Fruit fly (Drosophila melanogaster) whole organism, pupa: ENCODE results near the gene CG1943.

Experiments used
- CG14655 ChIP-seq: fragments of 200-800 bp; sonication (Bioruptor generic); optimal IDR thresholded peaks from 3 replicates; lab custom pipeline; 2017; ENCODE audit warnings: mild to moderate bottlenecking, missing biosample characterization, missing genetic modification reagents, missing genetic modification characterization
- CG15710 ChIP-seq: fragments of 200-800 bp; sonication (Bioruptor generic); optimal IDR thresholded peaks from 2 replicates; lab custom pipeline; 2018; ENCODE audit warnings: missing biosample characterization, mild to moderate bottlenecking, missing genetic modification characterization, moderate library complexity
- CG32121 ChIP-seq: fragments of 200-800 bp; sonication (Bioruptor generic); IDR thresholded peaks from 2 replicates; pipeline ENCODE4 v1.3.6; 2022; ENCODE audit warnings: missing biosample characterization, missing genetic modification characterization
- CG34367 ChIP-seq: fragments of 200-800 bp; sonication (Bioruptor generic); optimal IDR thresholded peaks from 2 replicates; lab custom pipeline; 2018; ENCODE audit warnings: missing biosample characterization, mild to moderate bottlenecking, missing genetic modification characterization
- CG4496 ChIP-seq: fragments of 200-800 bp; sonication (Bioruptor generic); IDR thresholded peaks from 3 replicates; pipeline ENCODE4 v1.3.6; 2022; ENCODE audit warnings: missing biosample characterization, missing genetic modification characterization
- CG8301 ChIP-seq: fragments of 200-800 bp; sonication (Bioruptor generic); optimal IDR thresholded peaks from 2 replicates; lab custom pipeline; 2018; ENCODE audit warnings: missing biosample characterization, mild to moderate bottlenecking, missing genetic modification characterization
- CG9948 ChIP-seq: fragments of 200-800 bp; sonication (Bioruptor generic); optimal IDR thresholded peaks from 2 replicates; lab custom pipeline; 2018; ENCODE audit warnings: missing biosample characterization, mild to moderate bottlenecking, missing genetic modification characterization, moderate library complexity
- D1 ChIP-seq: fragments of 200-800 bp; sonication (Bioruptor generic); optimal IDR thresholded peaks from 2 replicates; lab custom pipeline; 2018; ENCODE audit warnings: missing biosample characterization, mild to moderate bottlenecking, missing genetic modification characterization, moderate library complexity
- EcR ChIP-seq: fragments of 200-800 bp; sonication (Bioruptor generic); optimal IDR thresholded peaks from 3 replicates; lab custom pipeline; 2019; ENCODE audit warnings: missing biosample characterization, missing genetic modification characterization, mild to moderate bottlenecking, moderate library complexity, missing genetic modification reagents
- Ets98B ChIP-seq: fragments of 200-800 bp; sonication (Bioruptor generic); IDR thresholded peaks from 2 replicates; pipeline ENCODE4 v1.3.6; 2022; ENCODE audit warnings: missing biosample characterization, missing genetic modification characterization
- Pif1A ChIP-seq: fragments of 200-800 bp; sonication (Bioruptor generic); optimal IDR thresholded peaks from 3 replicates; lab custom pipeline; 2016; ENCODE audit warnings: missing biosample characterization, missing genetic modification characterization
- Snoo ChIP-seq: fragments of 200-800 bp; sonication (Bioruptor generic); optimal IDR thresholded peaks from 3 replicates; lab custom pipeline; 2017; ENCODE audit warnings: missing biosample characterization, mild to moderate bottlenecking, missing genetic modification characterization, inconsistent platforms
- gl ChIP-seq: fragments of 200-800 bp; sonication (Bioruptor generic); optimal IDR thresholded peaks from 2 replicates; lab custom pipeline; 2018; ENCODE audit warnings: missing biosample characterization, mild to moderate bottlenecking, missing genetic modification characterization
- rn ChIP-seq: fragments of 200-800 bp; sonication (Bioruptor generic); IDR thresholded peaks from 2 replicates; pipeline ENCODE4 v1.3.6; 2022; ENCODE audit warnings: missing biosample characterization, missing genetic modification characterization

DNA sequence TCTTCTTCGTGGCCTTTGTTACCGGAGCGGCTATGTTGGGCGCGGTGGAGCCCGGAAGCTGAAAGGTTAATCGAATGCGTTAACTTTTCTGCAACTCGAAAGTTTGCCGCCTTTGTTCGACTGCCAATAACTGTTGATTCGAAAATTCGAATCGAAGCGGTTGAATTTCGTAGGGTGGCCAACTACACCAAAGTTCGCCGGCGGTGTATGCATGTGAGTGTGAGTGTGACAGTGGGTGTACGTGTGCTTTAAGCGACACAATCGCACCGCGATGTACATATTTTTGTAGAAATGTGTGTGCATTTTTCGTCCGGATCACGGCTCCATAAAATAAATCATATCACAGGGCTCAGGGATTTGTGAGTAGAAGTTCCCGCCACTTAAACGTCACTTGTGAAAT, 10.8 kb downstream of the CG1943 start:
- no peak for TF ChIP-seq Pif1A (GFP tag; lab: Kevin White, UChicago)
- TF ChIP-seq Ets98B (GFP tag; lab: Robert Waterston, UW) = no peak
- no peak for TF ChIP-seq CG4496
- TF ChIP-seq D1 (tag; lab: Kevin White, UChicago) = no peak
- no peak for TF ChIP-seq CG8301 (tag; lab: Kevin White, UChicago)
- TF ChIP-seq rn = no peak
- no peak for TF ChIP-seq CG32121 (GFP tag; lab: Robert Waterston, UW)
- no peak for TF ChIP-seq Snoo (tag; lab: Kevin White, UChicago)
- TF ChIP-seq EcR (GFP tag; lab: Kevin White, UChicago) = no peak
- no peak for TF ChIP-seq CG34367 (tag; lab: Kevin White, UChicago)
- TF ChIP-seq gl (tag; lab: Kevin White, UChicago) = no peak
- no peak for TF ChIP-seq CG9948 (tag; lab: Kevin White, UChicago)
- TF ChIP-seq CG15710 (tag; lab: Kevin White, UChicago) = no peak
- no peak for TF ChIP-seq CG14655
